Worm (Caenorhabditis elegans) whole organism, L1 larva: ENCODE data around the gene T19H12.3.

Experiments
- C34B4.2 ChIP-seq: sonication (generic microtip); optimal IDR thresholded peaks from 2 replicates; lab custom pipeline; 2017; ENCODE audit warnings: mild to moderate bottlenecking, missing genetic modification characterization, missing compliant biosample characterization
- aha-1 ChIP-seq: fragments of 150-350 bp; optimal IDR thresholded peaks from 2 replicates; lab custom pipeline; 2014; ENCODE audit warnings: missing biosample characterization, missing genetic modification characterization
- alr-1 ChIP-seq: fragments of 200-800 bp; sonication (Bioruptor generic); optimal IDR thresholded peaks from 2 replicates; lab custom pipeline; 2018; ENCODE audit warnings: borderline replicate concordance, mild to moderate bottlenecking, missing genetic modification characterization, missing compliant biosample characterization
- aly-2 ChIP-seq: fragments of 150-350 bp; optimal IDR thresholded peaks from 2 replicates; lab custom pipeline; 2014; ENCODE audit warnings: missing biosample characterization, missing genetic modification characterization
- blmp-1 ChIP-seq: fragments of 150-350 bp; optimal IDR thresholded peaks from 2 replicates; lab custom pipeline; 2014; ENCODE audit warnings: missing biosample characterization, missing genetic modification characterization
- ceh-63 ChIP-seq: fragments of 200-800 bp; sonication (Bioruptor generic); optimal IDR thresholded peaks from 2 replicates; lab custom pipeline; 2018; ENCODE audit warnings: mild to moderate bottlenecking, missing genetic modification characterization, missing compliant biosample characterization
- ceh-8 ChIP-seq: fragments of 200-800 bp; sonication (Bioruptor generic); optimal IDR thresholded peaks from 2 replicates; lab custom pipeline; 2018; ENCODE audit warnings: mild to moderate bottlenecking, missing genetic modification characterization, moderate library complexity, missing compliant biosample characterization
- ceh-82 ChIP-seq, 3 experiments: fragments of 150-350 bp in 1 of 3; sonication (generic microtip) in 2 of 3; optimal IDR thresholded peaks; 2 replicates each; lab custom pipeline; 2014 to 2017; ENCODE audit warnings: missing biosample characterization in 3 of 3, missing genetic modification characterization in 3 of 3
- ceh-88 ChIP-seq: fragments of 200-800 bp; sonication (Bioruptor generic); IDR thresholded peaks from 2 replicates; pipeline ENCODE4 v1.3.6; 2022; ENCODE audit warnings: missing genetic modification characterization, missing compliant biosample characterization
- dpl-1 ChIP-seq, 3 experiments: fragments of 150-350 bp in 2 of 3; sonication (generic microtip) in 1 of 3; optimal IDR thresholded peaks; 2 replicates each; lab custom pipeline; 2014 to 2017; ENCODE audit warnings: missing biosample characterization in 3 of 3, missing genetic modification characterization in 3 of 3, missing genetic modification reagents in 3 of 3
- dsc-1 ChIP-seq: sonication (generic microtip); optimal IDR thresholded peaks from 2 replicates; lab custom pipeline; 2016; ENCODE audit warnings: mild to moderate bottlenecking, missing genetic modification characterization, missing compliant biosample characterization
- efl-1 ChIP-seq, 4 experiments: fragments of 150-350 bp; optimal IDR thresholded peaks in 3 of 4; peaks in 1 of 4; 1 replicate in 1 of 4; 2 replicates in 3 of 4; lab custom pipeline; 2014; ENCODE audit warnings: missing biosample characterization in 2 of 4, missing genetic modification characterization in 2 of 4, missing genetic modification reagents in 2 of 4
- efl-3 ChIP-seq: fragments of 200-800 bp; sonication (Bioruptor generic); optimal IDR thresholded peaks from 2 replicates; lab custom pipeline; 2018; ENCODE audit warnings: mild to moderate bottlenecking, missing genetic modification characterization, missing compliant biosample characterization
- elt-2 ChIP-seq: sonication (generic microtip); optimal IDR thresholded peaks from 2 replicates; lab custom pipeline; 2016; ENCODE audit warnings: missing genetic modification characterization, mild to moderate bottlenecking, inconsistent platforms, missing compliant biosample characterization, missing genetic modification reagents
- elt-3 ChIP-seq, 6 experiments: fragments of 150-350 bp in 1 of 6; sonication (generic microtip); optimal IDR thresholded peaks; 2 replicates each; lab custom pipeline; 2017 to 2018; ENCODE audit warnings: missing biosample characterization in 6 of 6, missing genetic modification characterization in 6 of 6, inconsistent platforms in 1 of 6
- fkh-10 ChIP-seq: sonication (generic microtip); optimal IDR thresholded peaks from 2 replicates; lab custom pipeline; 2017; ENCODE audit warnings: missing biosample characterization, missing genetic modification reagents, missing genetic modification characterization
- fkh-4 ChIP-seq: sonication (generic microtip); optimal IDR thresholded peaks from 2 replicates; lab custom pipeline; 2016; ENCODE audit warnings: missing compliant biosample characterization, missing genetic modification characterization, borderline replicate concordance
- fkh-8 ChIP-seq: sonication (generic microtip); optimal IDR thresholded peaks from 2 replicates; lab custom pipeline; 2016; ENCODE audit warnings: mild to moderate bottlenecking, missing genetic modification characterization, missing compliant biosample characterization
- grh-1 ChIP-seq: fragments of 200-800 bp; sonication (Bioruptor generic); IDR thresholded peaks from 2 replicates; pipeline ENCODE4 v1.3.6; 2022; ENCODE audit warnings: missing genetic modification reagents, missing genetic modification characterization, missing compliant biosample characterization
- isw-1 ChIP-seq: fragments of 200-800 bp; sonication (Bioruptor generic); IDR thresholded peaks from 2 replicates; pipeline ENCODE4 v1.3.6; 2022; ENCODE audit warnings: missing genetic modification characterization, missing compliant biosample characterization
- lin-14 ChIP-seq: fragments of 200-800 bp; sonication (Bioruptor generic); optimal IDR thresholded peaks from 2 replicates; lab custom pipeline; 2018; ENCODE audit warnings: mild to moderate bottlenecking, missing genetic modification characterization, moderate library complexity, missing compliant biosample characterization
- lin-35 ChIP-seq, 2 experiments: fragments of 150-350 bp; optimal IDR thresholded peaks; 2 replicates each; lab custom pipeline; 2014; ENCODE audit warnings: missing biosample characterization in 2 of 2, missing genetic modification characterization in 2 of 2, missing genetic modification reagents in 2 of 2
- lsy-2 ChIP-seq, 2 experiments: fragments of 150-350 bp; optimal IDR thresholded peaks; 2 replicates each; lab custom pipeline; 2014; ENCODE audit warnings: missing biosample characterization in 2 of 2, missing genetic modification characterization in 2 of 2
- nhr-19 ChIP-seq: fragments of 200-800 bp; sonication (Bioruptor generic); conservative IDR thresholded peaks from 2 replicates; pipeline ENCODE4 v1.3.6; 2022; ENCODE audit warnings: missing genetic modification characterization, missing compliant biosample characterization
- nhr-20 ChIP-seq: sonication (generic microtip); optimal IDR thresholded peaks from 2 replicates; lab custom pipeline; 2016; ENCODE audit warnings: mild to moderate bottlenecking, missing genetic modification characterization, missing compliant biosample characterization
- nhr-47 ChIP-seq: sonication (generic microtip); optimal IDR thresholded peaks from 2 replicates; lab custom pipeline; 2016; ENCODE audit warnings: mild to moderate bottlenecking, missing genetic modification characterization, moderate library complexity, missing compliant biosample characterization
- nhr-71 ChIP-seq: sonication (generic microtip); optimal IDR thresholded peaks from 2 replicates; lab custom pipeline; 2016; ENCODE audit warnings: mild to moderate bottlenecking, missing genetic modification characterization, moderate library complexity, missing compliant biosample characterization
- nhr-76 ChIP-seq: sonication (generic microtip); optimal IDR thresholded peaks from 2 replicates; lab custom pipeline; 2017; ENCODE audit warnings: missing biosample characterization, missing genetic modification characterization
- nhr-77 ChIP-seq: fragments of 150-350 bp; optimal IDR thresholded peaks from 2 replicates; lab custom pipeline; 2014; ENCODE audit warnings: missing biosample characterization, missing genetic modification characterization
- nhr-85 ChIP-seq: sonication (generic microtip); peaks from one replicate; lab custom pipeline; 2016; ENCODE audit warnings: missing genetic modification characterization, inconsistent platforms, missing compliant biosample characterization
- nhr-90 ChIP-seq: sonication (generic microtip); optimal IDR thresholded peaks from 2 replicates; lab custom pipeline; 2016; ENCODE audit warnings: mild to moderate bottlenecking, missing genetic modification characterization, missing compliant biosample characterization; ENCODE audit not compliant: poor library complexity
- pqm-1 ChIP-seq: sonication (generic microtip); optimal IDR thresholded peaks from 3 replicates; lab custom pipeline; 2017; ENCODE audit warnings: missing biosample characterization, missing genetic modification characterization
- snpc-4 ChIP-seq: fragments of 150-350 bp; optimal IDR thresholded peaks from 2 replicates; lab custom pipeline; 2014; ENCODE audit warnings: missing biosample characterization, missing genetic modification characterization
- snu-23 ChIP-seq: sonication (generic microtip); optimal IDR thresholded peaks from 2 replicates; lab custom pipeline; 2016; ENCODE audit warnings: missing genetic modification characterization, missing compliant biosample characterization
- sptf-1 ChIP-seq: fragments of 150-350 bp; optimal IDR thresholded peaks from 2 replicates; lab custom pipeline; 2014; ENCODE audit warnings: missing biosample characterization, missing genetic modification characterization
- tbx-2 ChIP-seq: sonication (generic microtip); optimal IDR thresholded peaks from 2 replicates; lab custom pipeline; 2016; ENCODE audit warnings: missing genetic modification characterization, missing compliant biosample characterization
- tlp-1 ChIP-seq: fragments of 150-350 bp; optimal IDR thresholded peaks from 2 replicates; lab custom pipeline; 2014; ENCODE audit warnings: missing biosample characterization, missing genetic modification characterization
- unc-62 ChIP-seq: fragments of 150-350 bp; optimal IDR thresholded peaks from 2 replicates; lab custom pipeline; 2014; ENCODE audit warnings: missing biosample characterization, missing genetic modification reagents, missing genetic modification characterization
- unc-98 ChIP-seq: fragments of 200-800 bp; sonication (Bioruptor generic); IDR thresholded peaks from 2 replicates; pipeline ENCODE4 v1.3.6; 2022; ENCODE audit warnings: missing genetic modification characterization, missing compliant biosample characterization
- vab-15 ChIP-seq: sonication (generic microtip); optimal IDR thresholded peaks from 2 replicates; lab custom pipeline; 2017; ENCODE audit warnings: missing genotype, mild to moderate bottlenecking, missing genetic modification characterization, missing compliant biosample characterization
- zag-1 ChIP-seq: fragments of 150-350 bp; optimal IDR thresholded peaks from 2 replicates; lab custom pipeline; 2014; ENCODE audit warnings: missing biosample characterization, missing genetic modification characterization
- ztf-11 ChIP-seq, 2 experiments: sonication (generic microtip); optimal IDR thresholded peaks; 2 replicates each; lab custom pipeline; 2016 to 2017; ENCODE audit warnings: missing genetic modification characterization in 2 of 2, missing biosample characterization in 1 of 2, missing compliant biosample characterization in 1 of 2

T19H12.3 gene

DNA sequence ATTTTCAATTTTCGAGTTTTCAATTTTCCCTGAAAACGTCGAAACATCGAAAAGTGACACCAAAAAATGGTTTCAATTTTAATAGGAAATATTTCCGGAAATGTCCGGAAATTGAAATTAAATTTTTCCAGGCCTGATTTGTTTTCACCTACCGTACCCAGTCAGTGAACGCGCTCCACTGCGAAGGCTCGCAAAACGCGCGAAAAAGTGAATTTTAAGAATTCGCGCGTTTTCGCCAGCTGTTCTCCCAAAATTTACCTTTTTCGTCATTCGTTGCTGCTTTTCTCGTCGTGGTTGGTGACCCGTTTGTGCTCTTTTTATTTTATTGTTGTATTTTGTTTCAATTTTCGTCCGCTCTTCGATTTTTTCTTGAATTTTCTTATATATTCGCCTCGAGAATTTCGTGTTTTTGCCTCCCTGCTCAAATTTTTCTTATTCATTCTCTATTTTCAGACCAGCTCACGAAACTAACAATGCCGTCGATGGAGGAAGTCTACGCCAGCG lies 4.6 kb downstream of the T19H12.3 start, which contains the start of gene T19H12.2:
TSS of gene T19H12.2 (plus strand) at position 454 of the 504 bp plus-strand sequence.
- TF ChIP-seq lsy-2 (tag; optimal IDR thresholded peaks at IDR 0.05; lab: Kevin White, UChicago) (peak in 1 of 2 experiments; percentile 57), nhr-47 (tag; lab: Kevin White, UChicago) (no peak), ceh-88 (GFP tag; lab: Robert Waterston, UW) (no peak), blmp-1 (tag; lab: Kevin White, UChicago) (peak; percentile 22), aly-2 (tag; lab: Kevin White, UChicago) (no peak)
- TF ChIP-seq, all 84 proteins: peak for 2

DNA sequence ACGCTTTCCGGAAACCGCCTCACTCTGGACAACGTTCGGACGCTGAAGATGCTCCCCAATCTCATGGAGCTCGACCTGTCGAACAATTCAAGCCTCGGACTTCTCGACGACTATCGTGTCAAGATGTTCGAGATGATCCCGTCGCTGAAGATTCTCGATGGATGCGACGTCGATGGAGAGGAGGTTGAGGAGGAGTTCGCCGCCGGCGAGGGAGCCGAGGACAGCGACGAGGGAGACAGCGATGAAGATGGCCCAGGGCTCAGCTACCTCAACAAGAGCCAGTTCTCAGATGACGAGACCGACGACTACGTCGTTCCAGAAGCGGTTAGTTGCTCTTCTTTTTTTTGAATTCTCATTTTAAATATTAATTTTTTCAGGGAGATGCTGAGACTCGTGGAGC lies 5.3 kb downstream of the T19H12.3 start:
- no peak for TF ChIP-seq tbx-2 (tag; lab: Kevin White, UChicago)
- no peak for TF ChIP-seq efl-1 (optimal IDR thresholded peaks at IDR 0.05; lab: Kevin White, UChicago)
- TF ChIP-seq efl-1 (GFP tag; optimal IDR thresholded peaks at IDR 0.05 in 1 of 2; lab: Kevin White, UChicago): peak in 1 of 2 experiments; percentile 15

DNA sequence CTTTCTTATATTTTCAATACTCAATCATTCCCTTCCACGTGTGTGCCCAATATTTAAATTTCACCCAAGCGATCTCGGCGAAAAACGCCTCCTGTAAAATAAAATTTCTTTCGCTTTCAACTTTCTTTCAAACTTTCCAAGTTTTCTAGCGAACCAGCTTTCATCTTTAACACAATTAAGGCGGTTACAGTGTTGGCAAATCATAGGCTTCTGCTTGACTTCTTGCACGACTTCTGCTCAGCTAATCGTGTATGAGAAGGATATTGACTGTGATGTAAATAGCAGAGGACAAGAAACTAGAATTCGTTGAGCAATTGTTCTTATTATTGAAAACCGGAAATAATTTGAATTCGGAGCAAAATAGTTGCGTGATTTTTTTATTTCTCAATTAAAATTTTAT lies 5.8 kb downstream of the T19H12.3 start:
- TF ChIP-seq ceh-63 (GFP tag; lab: Kevin White, UChicago) (no peak), ceh-8 (no peak), ztf-11 (tag; optimal IDR thresholded peaks at IDR 0.05; lab: Kevin White, UChicago) (no peak), nhr-47 (tag; lab: Kevin White, UChicago) (no peak), pqm-1 (no peak)

DNA sequence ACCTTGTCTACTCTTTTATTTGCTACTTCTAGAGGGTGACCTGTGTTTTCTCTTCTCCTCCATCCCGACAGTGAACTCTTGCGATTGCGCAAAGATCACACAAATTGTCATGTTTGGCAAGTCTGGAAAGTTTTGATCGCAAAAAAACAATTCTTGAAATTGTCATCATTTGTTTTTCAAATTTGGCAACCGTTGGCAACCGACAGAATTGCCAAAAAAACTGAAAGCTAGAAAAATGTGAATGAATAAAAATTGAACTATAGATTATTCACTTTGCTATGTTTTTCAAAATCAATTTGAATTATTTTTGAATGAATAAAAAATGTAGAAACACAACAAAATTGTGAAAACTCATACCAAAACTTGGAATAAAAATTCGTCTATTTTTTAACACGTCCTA lies 9.5 kb downstream of the T19H12.3 start, which contains the start of gene ugt-11:
TSS of gene ugt-11 (minus strand) at position 101 of the 400 bp plus-strand sequence.
- TF ChIP-seq tlp-1 (tag; lab: Kevin White, UChicago): no peak
- TF ChIP-seq vab-15 (tag; lab: Kevin White, UChicago): no peak
- no peak for TF ChIP-seq unc-62 (GFP tag; lab: Kevin White, UChicago)
- no peak for TF ChIP-seq unc-98
- TF ChIP-seq zag-1 (tag; lab: Kevin White, UChicago): no peak
- TF ChIP-seq lin-35 (GFP tag; optimal IDR thresholded peaks at IDR 0.05; lab: Kevin White, UChicago): no peak
- TF ChIP-seq fkh-10 (GFP tag; lab: Kevin White, UChicago): no peak
- no peak for TF ChIP-seq sptf-1 (tag; lab: Kevin White, UChicago)
- TF ChIP-seq elt-2 (tag; lab: Kevin White, UChicago): no peak
- TF ChIP-seq nhr-77 (tag; lab: Kevin White, UChicago): no peak

DNA sequence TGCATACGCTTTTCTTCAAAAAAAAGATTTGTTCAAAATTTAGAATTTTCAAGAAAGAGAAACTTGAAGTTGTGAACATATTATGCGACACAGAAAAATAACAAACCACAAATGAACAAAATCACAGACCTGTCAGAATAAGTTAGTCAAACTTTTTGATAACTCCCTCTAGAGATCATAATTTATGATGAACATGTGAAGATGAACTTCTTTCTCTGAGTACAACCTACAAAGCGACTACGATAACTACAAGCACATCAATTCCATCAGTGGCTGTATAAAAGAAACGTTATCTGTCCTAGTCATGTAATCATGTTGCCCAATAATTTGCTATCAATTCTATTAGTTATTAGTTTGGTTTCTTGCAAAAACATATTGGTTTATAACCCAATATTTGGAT lies 10.3 kb downstream of the T19H12.3 start, which contains the start of gene ugt-9:
TSS of gene ugt-9 (plus strand) at position 305 of the 400 bp plus-strand sequence.
- peak; percentile 57 for TF ChIP-seq nhr-71
- no peak for TF ChIP-seq efl-1 (optimal IDR thresholded peaks at IDR 0.05; lab: Kevin White, UChicago)
- TF ChIP-seq efl-1 (GFP tag; optimal IDR thresholded peaks at IDR 0.05 in 1 of 2; lab: Kevin White, UChicago): peak in 1 of 2 experiments; percentile 32
- TF ChIP-seq isw-1 (GFP tag; lab: Robert Waterston, UW): no peak
- no peak for TF ChIP-seq fkh-8 (tag; lab: Kevin White, UChicago)
- peak in 1 of 2 experiments; percentile 7 for TF ChIP-seq lin-35 (GFP tag; optimal IDR thresholded peaks at IDR 0.05; lab: Kevin White, UChicago)
- no peak for TF ChIP-seq aly-2 (tag; lab: Kevin White, UChicago)
- no peak for TF ChIP-seq sptf-1 (tag; lab: Kevin White, UChicago)
- TF ChIP-seq C34B4.2: no peak
- TF ChIP-seq snpc-4 (tag; lab: Kevin White, UChicago): no peak
- TF ChIP-seq elt-2 (tag; lab: Kevin White, UChicago): no peak
- no peak for TF ChIP-seq unc-62 (GFP tag; lab: Kevin White, UChicago)
- no peak for TF ChIP-seq fkh-4
- TF ChIP-seq nhr-85: peak; percentile 84
- peak; percentile 77 for TF ChIP-seq nhr-76 (tag; lab: Kevin White, UChicago)
- peak; percentile 36 for TF ChIP-seq nhr-19
- no peak for TF ChIP-seq efl-3
- peak; percentile 41 for TF ChIP-seq tbx-2 (tag; lab: Kevin White, UChicago)
- no peak for TF ChIP-seq dpl-1 (GFP tag; optimal IDR thresholded peaks at IDR 0.05; lab: Kevin White, UChicago)
- no peak for TF ChIP-seq grh-1 (GFP tag; lab: Robert Waterston, UW)
- peak; percentile 22 for TF ChIP-seq nhr-77 (tag; lab: Kevin White, UChicago)
- TF ChIP-seq aha-1: no peak
- no peak for TF ChIP-seq alr-1
- TF ChIP-seq dsc-1 (tag; lab: Kevin White, UChicago): no peak
- TF ChIP-seq nhr-20 (tag; lab: Kevin White, UChicago): peak; percentile 72
- peak; percentile 32 for TF ChIP-seq lin-14 (GFP tag; lab: Kevin White, UChicago)
- TF ChIP-seq ceh-82 (tag; optimal IDR thresholded peaks at IDR 0.05; lab: Kevin White, UChicago): no peak
- TF ChIP-seq snu-23 (GFP tag; lab: Kevin White, UChicago): peak; percentile 34
- peak; percentile 39 for TF ChIP-seq nhr-90 (tag; lab: Kevin White, UChicago)
- TF ChIP-seq elt-3 (tag; optimal IDR thresholded peaks at IDR 0.05; lab: Kevin White, UChicago): peak in 3 of 6 experiments; percentile 58 to 84 (median 61)
- TF ChIP-seq, all 84 proteins: peak for 13
